Worm (Caenorhabditis elegans) whole organism, L4/young adult: ENCODE measurements around the gene daf-22.

Experiments used
- W03F9.2 ChIP-seq: fragments of 150-350 bp; optimal IDR thresholded peaks from 2 replicates; lab custom pipeline; 2014; ENCODE audit warnings: missing biosample characterization, missing genetic modification characterization
- dao-5 ChIP-seq: sonication (generic microtip); optimal IDR thresholded peaks from 2 replicates; lab custom pipeline; 2016; ENCODE audit warnings: missing genotype, missing genetic modification characterization, moderate library complexity, missing compliant biosample characterization
- him-1 ChIP-seq: sonication (generic microtip); optimal IDR thresholded peaks from 2 replicates; lab custom pipeline; 2016; ENCODE audit warnings: missing genotype, missing genetic modification reagents, missing genetic modification characterization, missing compliant biosample characterization

- no peak for TF ChIP-seq him-1 (tag; lab: Kevin White, UChicago)
- TF ChIP-seq dao-5 = no peak
- no peak for TF ChIP-seq W03F9.2 (tag; lab: Kevin White, UChicago)
Observed at ce11 chrII:12387980-12388379, 37.5 kb downstream of the daf-22 start, which contains the start of gene sre-41.
